Worm (Caenorhabditis elegans) whole organism, L2 larva: ENCODE measurements around the gene gld-3.

Source experiments
- C34F6.9 ChIP-seq: fragments of 150-350 bp; optimal IDR thresholded peaks from 2 replicates; lab custom pipeline; 2014; ENCODE audit warnings: missing biosample characterization, missing genetic modification characterization
- F13H6.1 ChIP-seq: sonication (generic microtip); optimal IDR thresholded peaks from 2 replicates; lab custom pipeline; 2016; ENCODE audit warnings: missing genetic modification characterization, missing compliant biosample characterization
- R02D3.7 ChIP-seq: fragments of 150-350 bp; optimal IDR thresholded peaks from 2 replicates; lab custom pipeline; 2014; ENCODE audit warnings: missing biosample characterization, missing genetic modification characterization
- Y55F3AM.14 ChIP-seq: fragments of 200-800 bp; sonication (Bioruptor generic); optimal IDR thresholded peaks from 2 replicates; lab custom pipeline; 2018; ENCODE audit warnings: mild to moderate bottlenecking, missing genetic modification characterization, missing compliant biosample characterization
- ZK546.5 ChIP-seq: sonication (generic microtip); optimal IDR thresholded peaks from 2 replicates; lab custom pipeline; 2017; ENCODE audit warnings: missing biosample characterization, missing genetic modification characterization
- alr-1 ChIP-seq: fragments of 150-350 bp; optimal IDR thresholded peaks from 2 replicates; lab custom pipeline; 2014; ENCODE audit warnings: missing biosample characterization, missing genetic modification characterization
- ama-1 ChIP-seq: fragments of 150-350 bp; optimal IDR thresholded peaks from 2 replicates; lab custom pipeline; 2018; ENCODE audit warnings: inconsistent platforms
- blmp-1 ChIP-seq: sonication (generic microtip); optimal IDR thresholded peaks from 2 replicates; lab custom pipeline; 2017; ENCODE audit warnings: missing genetic modification characterization, mild to moderate bottlenecking, missing compliant biosample characterization, antibody characterized with exemption, moderate library complexity; ENCODE audit not compliant: insufficient read depth
- ceh-16 ChIP-seq: fragments of 150-350 bp; optimal IDR thresholded peaks from 2 replicates; lab custom pipeline; 2014; ENCODE audit warnings: missing biosample characterization, missing genetic modification characterization
- ceh-82 ChIP-seq: fragments of 150-350 bp; optimal IDR thresholded peaks from 2 replicates; lab custom pipeline; 2014; ENCODE audit warnings: missing biosample characterization, missing genetic modification characterization
- crh-2 ChIP-seq: sonication (generic microtip); optimal IDR thresholded peaks from 2 replicates; lab custom pipeline; 2017; ENCODE audit warnings: missing biosample characterization, missing genetic modification characterization
- dmd-4 ChIP-seq: sonication (generic microtip); optimal IDR thresholded peaks from 2 replicates; lab custom pipeline; 2017; ENCODE audit warnings: missing biosample characterization, missing genetic modification characterization
- egl-27 ChIP-seq: sonication (generic microtip); optimal IDR thresholded peaks from 3 replicates; lab custom pipeline; 2017; ENCODE audit warnings: missing biosample characterization, missing genetic modification reagents, missing genetic modification characterization
- elt-1 ChIP-seq: fragments of 150-350 bp; optimal IDR thresholded peaks from 2 replicates; lab custom pipeline; 2014; ENCODE audit warnings: missing biosample characterization, missing genetic modification characterization
- fos-1 ChIP-seq: fragments of 150-350 bp; optimal IDR thresholded peaks from 2 replicates; lab custom pipeline; 2014; ENCODE audit warnings: missing biosample characterization, missing genetic modification characterization
- gmeb-1 ChIP-seq: fragments of 150-350 bp; optimal IDR thresholded peaks from 2 replicates; lab custom pipeline; 2014; ENCODE audit warnings: missing biosample characterization, missing genetic modification characterization
- lin-11 ChIP-seq: fragments of 150-350 bp; sonication (generic microtip); optimal IDR thresholded peaks from 2 replicates; lab custom pipeline; 2014; ENCODE audit warnings: missing biosample characterization, missing genetic modification characterization, inconsistent platforms, mixed read lengths
- lin-13 ChIP-seq: fragments of 150-350 bp; optimal IDR thresholded peaks from 2 replicates; lab custom pipeline; 2014; ENCODE audit warnings: missing biosample characterization, missing genetic modification reagents, missing genetic modification characterization
- lin-39 ChIP-seq: fragments of 150-350 bp; optimal IDR thresholded peaks from 2 replicates; lab custom pipeline; 2014; ENCODE audit warnings: missing biosample characterization, missing genetic modification reagents, missing genetic modification characterization
- lsy-2 ChIP-seq, 2 experiments: fragments of 150-350 bp in 1 of 2; sonication (generic microtip) in 1 of 2; optimal IDR thresholded peaks; 2 replicates each; lab custom pipeline; 2014 to 2017; ENCODE audit warnings: missing biosample characterization in 2 of 2, missing genetic modification characterization in 2 of 2
- mab-5 ChIP-seq: fragments of 150-350 bp; optimal IDR thresholded peaks from 2 replicates; lab custom pipeline; 2014; ENCODE audit warnings: missing biosample characterization, missing genetic modification characterization
- mbf-1 ChIP-seq: sonication (generic microtip); optimal IDR thresholded peaks from 2 replicates; lab custom pipeline; 2017; ENCODE audit warnings: missing biosample characterization, missing genetic modification characterization
- mdl-1 ChIP-seq, 2 experiments: fragments of 150-350 bp in 1 of 2; sonication (generic microtip) in 1 of 2; optimal IDR thresholded peaks; 2 replicates each; lab custom pipeline; 2017; ENCODE audit warnings: missing biosample characterization in 2 of 2, missing genetic modification characterization in 2 of 2
- nhr-10 ChIP-seq: sonication (generic microtip); optimal IDR thresholded peaks from 2 replicates; lab custom pipeline; 2017; ENCODE audit warnings: missing biosample characterization, missing genetic modification characterization
- nhr-129 ChIP-seq: fragments of 150-350 bp; optimal IDR thresholded peaks from 2 replicates; lab custom pipeline; 2014; ENCODE audit warnings: missing biosample characterization, missing genetic modification characterization
- nhr-21 ChIP-seq: fragments of 150-350 bp; optimal IDR thresholded peaks from 2 replicates; lab custom pipeline; 2014; ENCODE audit warnings: missing biosample characterization, missing genetic modification characterization
- nhr-23 ChIP-seq: fragments of 150-350 bp; optimal IDR thresholded peaks from 2 replicates; lab custom pipeline; 2014; ENCODE audit warnings: missing biosample characterization, missing genetic modification reagents, missing genetic modification characterization
- nhr-237 ChIP-seq: fragments of 150-350 bp; optimal IDR thresholded peaks from 2 replicates; lab custom pipeline; 2014; ENCODE audit warnings: missing biosample characterization, missing genetic modification characterization
- nhr-25 ChIP-seq: fragments of 150-350 bp; sonication (generic microtip); optimal IDR thresholded peaks from 3 replicates; lab custom pipeline; 2014; ENCODE audit warnings: missing biosample characterization, missing genetic modification characterization
- nhr-6 ChIP-seq: fragments of 150-350 bp; optimal IDR thresholded peaks from 2 replicates; lab custom pipeline; 2014; ENCODE audit warnings: missing biosample characterization, missing genetic modification characterization
- nhr-77 ChIP-seq: fragments of 150-350 bp; optimal IDR thresholded peaks from 2 replicates; lab custom pipeline; 2014; ENCODE audit warnings: missing biosample characterization, missing genetic modification characterization
- peb-1 ChIP-seq: fragments of 150-350 bp; optimal IDR thresholded peaks from 2 replicates; lab custom pipeline; 2014; ENCODE audit warnings: missing biosample characterization, missing genetic modification characterization
- sem-4 ChIP-seq: fragments of 150-350 bp; optimal IDR thresholded peaks from 2 replicates; lab custom pipeline; 2014; ENCODE audit warnings: missing biosample characterization, missing genetic modification reagents, missing genetic modification characterization
- skn-1 ChIP-seq: sonication (generic microtip); optimal IDR thresholded peaks from 2 replicates; lab custom pipeline; 2017; ENCODE audit warnings: missing biosample characterization, missing genetic modification characterization
- sma-3 ChIP-seq: sonication (generic microtip); optimal IDR thresholded peaks from 2 replicates; lab custom pipeline; 2016; ENCODE audit warnings: missing genetic modification reagents, missing genetic modification characterization, missing compliant biosample characterization
- sma-9 ChIP-seq, 2 experiments: fragments of 150-350 bp in 1 of 2; sonication (generic microtip) in 1 of 2; optimal IDR thresholded peaks; 2 replicates each; lab custom pipeline; 2014 to 2016; ENCODE audit warnings: missing genetic modification characterization in 2 of 2, mild to moderate bottlenecking in 1 of 2, missing biosample characterization in 1 of 2, missing compliant biosample characterization in 1 of 2, missing genetic modification reagents in 1 of 2, moderate library complexity in 1 of 2
- unc-39 ChIP-seq: fragments of 150-350 bp; optimal IDR thresholded peaks from 2 replicates; lab custom pipeline; 2014; ENCODE audit warnings: missing biosample characterization, missing genetic modification characterization
- unc-55 ChIP-seq: fragments of 150-350 bp; sonication (generic microtip); optimal IDR thresholded peaks from 3 replicates; lab custom pipeline; 2014; ENCODE audit warnings: missing biosample characterization, missing genetic modification reagents, missing genetic modification characterization
- unc-62 ChIP-seq: fragments of 150-350 bp; optimal IDR thresholded peaks from 2 replicates; lab custom pipeline; 2014; ENCODE audit warnings: missing biosample characterization, missing genetic modification reagents, missing genetic modification characterization
- zag-1 ChIP-seq: fragments of 150-350 bp; optimal IDR thresholded peaks from 2 replicates; lab custom pipeline; 2014; ENCODE audit warnings: missing biosample characterization, missing genetic modification characterization
- ztf-1 ChIP-seq: fragments of 200-800 bp; sonication (Bioruptor generic); conservative IDR thresholded peaks from 2 replicates; pipeline ENCODE4 v1.3.6; 2022; ENCODE audit warnings: missing genetic modification characterization, missing compliant biosample characterization
- ztf-4 ChIP-seq: fragments of 150-350 bp; optimal IDR thresholded peaks from 2 replicates; lab custom pipeline; 2014; ENCODE audit warnings: missing biosample characterization, missing genetic modification characterization

gld-3 gene

ce11 chrII:7174843-7175242, 42.4 kb downstream of the gld-3 start, which contains the start of gene glc-4:
glc-4 (minus strand) TSS chrII:7174943.
- TF ChIP-seq nhr-10 (tag; lab: Kevin White, UChicago) (no peak), nhr-25 (tag; lab: Kevin White, UChicago) (no peak), elt-1 (no peak), sem-4 (tag; lab: Kevin White, UChicago) (no peak), ZK546.5 (no peak), mab-5 (tag; lab: Kevin White, UChicago) (no peak), ceh-16 (no peak), nhr-237 (tag; lab: Kevin White, UChicago) (no peak), alr-1 (tag; lab: Kevin White, UChicago) (no peak), C34F6.9 (tag; lab: Kevin White, UChicago) (no peak), zag-1 (no peak), unc-39 (no peak), ztf-1 (GFP tag; lab: Robert Waterston, UW) (no peak), F13H6.1 (tag; lab: Kevin White, UChicago) (no peak), R02D3.7 (tag; lab: Kevin White, UChicago) (no peak), sma-9 (GFP tag; optimal IDR thresholded peaks at IDR 0.05; lab: Kevin White, UChicago) (no peak), sma-9 (tag; optimal IDR thresholded peaks at IDR 0.05; lab: Kevin White, UChicago) (no peak)

ce11 chrII:7176108-7176507, 43.7 kb downstream of the gld-3 start:
- TF ChIP-seq C34F6.9 (tag; lab: Kevin White, UChicago), result peak; percentile 0
- TF ChIP-seq mdl-1 (tag; optimal IDR thresholded peaks at IDR 0.05; lab: Kevin White, UChicago), result no peak

- peak; percentile 31 for TF ChIP-seq crh-2
- TF ChIP-seq F13H6.1 (tag; lab: Kevin White, UChicago), result peak; percentile 18
- TF ChIP-seq nhr-129, result peak; percentile 12
- TF ChIP-seq C34F6.9 (tag; lab: Kevin White, UChicago), result peak; percentile 64
- peak in 1 of 2 experiments; percentile 40 for TF ChIP-seq lsy-2 (tag; optimal IDR thresholded peaks at IDR 0.05; lab: Kevin White, UChicago)
- no peak for TF ChIP-seq mdl-1 (tag; optimal IDR thresholded peaks at IDR 0.05; lab: Kevin White, UChicago)
- TF ChIP-seq unc-55 (GFP tag; lab: Kevin White, UChicago), result peak; percentile 50
- TF ChIP-seq nhr-237 (tag; lab: Kevin White, UChicago), result no peak
- no peak for TF ChIP-seq R02D3.7 (tag; lab: Kevin White, UChicago)
- no peak for TF ChIP-seq nhr-6
- TF ChIP-seq lin-11 (tag; lab: Kevin White, UChicago), result peak; percentile 31
Observed at ce11 chrII:7182630-7183029, 50.2 kb downstream of the gld-3 start.

DNA sequence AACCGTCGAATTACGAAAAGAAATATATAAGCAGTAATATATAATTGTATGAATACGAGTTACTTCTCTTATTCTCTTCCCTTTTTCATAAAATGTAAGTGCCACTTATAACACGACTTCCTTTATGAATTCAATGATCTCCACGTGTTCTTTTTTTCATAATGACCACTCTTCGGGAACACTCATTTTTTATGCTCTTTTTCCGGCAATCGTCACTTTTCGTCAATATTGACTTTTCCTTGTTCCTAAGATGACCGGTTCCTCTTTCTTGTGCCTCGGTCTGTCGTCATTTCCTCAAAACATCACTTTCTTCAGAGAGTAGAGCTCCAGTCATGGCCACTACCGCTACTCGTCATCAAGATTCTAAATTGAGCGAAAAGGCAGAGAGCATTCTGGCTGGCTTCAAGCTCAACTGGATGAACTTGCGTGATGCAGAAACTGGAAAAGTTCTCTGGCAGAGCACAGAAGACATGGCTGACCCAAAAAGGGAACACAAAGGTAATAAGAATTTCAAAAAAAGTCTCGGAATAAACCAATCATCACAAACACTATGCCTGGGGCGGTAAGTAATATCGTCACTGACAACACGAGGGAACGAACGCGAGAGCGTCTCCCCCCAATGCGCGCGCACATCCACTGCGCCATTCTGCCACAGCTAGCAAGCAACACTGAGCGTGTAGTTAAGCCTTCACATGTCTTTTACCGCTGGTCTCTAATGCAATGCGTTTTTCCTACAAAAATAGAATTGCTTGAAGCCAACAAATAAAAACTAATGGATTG, 51.2 kb downstream of the gld-3 start, which contains the start of gene pdl-1:
TSS of gene pdl-1 (plus strand) at position 309 of the 780 bp plus-strand sequence.
- TF ChIP-seq mdl-1 (tag; optimal IDR thresholded peaks at IDR 0.05; lab: Kevin White, UChicago), result peak in 1 of 2 experiments; percentile 30
- TF ChIP-seq nhr-6, result no peak
- TF ChIP-seq F13H6.1 (tag; lab: Kevin White, UChicago), result peak; percentile 65
- no peak for TF ChIP-seq mbf-1
- TF ChIP-seq ceh-16, result peak; percentile 41
- no peak for TF ChIP-seq unc-62
- TF ChIP-seq skn-1 (tag; lab: Kevin White, UChicago), result no peak
- no peak for TF ChIP-seq R02D3.7 (tag; lab: Kevin White, UChicago)
- peak; percentile 67 for TF ChIP-seq C34F6.9 (tag; lab: Kevin White, UChicago)
- peak; percentile 56 for TF ChIP-seq mab-5 (tag; lab: Kevin White, UChicago)
- TF ChIP-seq zag-1, result peak; percentile 15
- TF ChIP-seq lsy-2 (tag; optimal IDR thresholded peaks at IDR 0.05; lab: Kevin White, UChicago), result peak; percentile 7 to 61
- no peak for TF ChIP-seq ceh-82
- TF ChIP-seq blmp-1 (tag; lab: Kevin White, UChicago), result peak; percentile 25
- TF ChIP-seq ZK546.5, result no peak
- TF ChIP-seq unc-55 (GFP tag; lab: Kevin White, UChicago), result peak; percentile 74
- TF ChIP-seq nhr-21 (tag; lab: Kevin White, UChicago), result peak; percentile 74
- no peak for TF ChIP-seq nhr-77 (tag; lab: Kevin White, UChicago)
- no peak for TF ChIP-seq dmd-4
- no peak for TF ChIP-seq lin-39
- peak; percentile 63 for TF ChIP-seq Y55F3AM.14
- peak; percentile 73 for TF ChIP-seq lin-13 (GFP tag; lab: Kevin White, UChicago)
- peak; percentile 31 for TF ChIP-seq egl-27 (tag; lab: Kevin White, UChicago)
- no peak for TF ChIP-seq alr-1 (tag; lab: Kevin White, UChicago)
- TF ChIP-seq gmeb-1 (tag; lab: Kevin White, UChicago), result peak; percentile 68
- peak; percentile 60 for TF ChIP-seq ztf-4 (tag; lab: Kevin White, UChicago)
- no peak for TF ChIP-seq ama-1
- no peak for TF ChIP-seq peb-1 (tag; lab: Kevin White, UChicago)
- no peak for TF ChIP-seq nhr-237 (tag; lab: Kevin White, UChicago)
- TF ChIP-seq sma-3 (GFP tag; lab: Kevin White, UChicago), result peak; percentile 55
- peak; percentile 84 for TF ChIP-seq sma-9 (GFP tag; optimal IDR thresholded peaks at IDR 0.05; lab: Kevin White, UChicago)
- no peak for TF ChIP-seq sma-9 (tag; optimal IDR thresholded peaks at IDR 0.05; lab: Kevin White, UChicago)
- no peak for TF ChIP-seq nhr-23 (tag; lab: Kevin White, UChicago)
- TF ChIP-seq nhr-129, result peak; percentile 76
- peak; percentile 56 for TF ChIP-seq sem-4 (tag; lab: Kevin White, UChicago)
- TF ChIP-seq fos-1, result peak; percentile 54
- TF ChIP-seq crh-2, result peak; percentile 35
- TF ChIP-seq lin-11 (tag; lab: Kevin White, UChicago), result peak; percentile 81
